Worm (Caenorhabditis elegans) whole organism, L4 larva: ENCODE measurements around the gene chil-22.

Source experiments
- ceh-28 ChIP-seq: fragments of 150-350 bp; optimal IDR thresholded peaks from 2 replicates; lab custom pipeline; 2014; ENCODE audit warnings: missing biosample characterization, missing genetic modification reagents, missing genetic modification characterization
- daf-16 ChIP-seq, 3 experiments: sonication (generic microtip); optimal IDR thresholded peaks; 2 replicates each; lab custom pipeline; 2016 to 2017; ENCODE audit warnings: missing genetic modification characterization in 3 of 3, missing genetic modification reagents in 3 of 3, mild to moderate bottlenecking in 2 of 3, missing compliant biosample characterization in 2 of 3, missing biosample characterization in 1 of 3, moderate library complexity in 1 of 3
- hlh-11 ChIP-seq: fragments of 200-800 bp; sonication (Bioruptor generic); optimal IDR thresholded peaks from 2 replicates; lab custom pipeline; 2018; ENCODE audit warnings: mild to moderate bottlenecking, missing genetic modification characterization, missing compliant biosample characterization
- lin-38 ChIP-seq: fragments of 200-800 bp; sonication (Bioruptor generic); IDR thresholded peaks from 2 replicates; pipeline ENCODE4 v1.3.6; 2022; ENCODE audit warnings: missing genetic modification reagents, missing genetic modification characterization, missing compliant biosample characterization
- lir-3 ChIP-seq: sonication (generic microtip); optimal IDR thresholded peaks from 2 replicates; lab custom pipeline; 2016; ENCODE audit warnings: mild to moderate bottlenecking, missing genetic modification characterization, missing compliant biosample characterization
- mxl-3 ChIP-seq: fragments of 200-800 bp; sonication (Bioruptor generic); optimal IDR thresholded peaks from 2 replicates; lab custom pipeline; 2018; ENCODE audit warnings: mild to moderate bottlenecking, missing genetic modification characterization, missing compliant biosample characterization
- nhr-237 ChIP-seq: sonication (generic microtip); optimal IDR thresholded peaks from 2 replicates; lab custom pipeline; 2017; ENCODE audit warnings: missing biosample characterization, missing genetic modification characterization
- nhr-76 ChIP-seq: fragments of 150-350 bp; optimal IDR thresholded peaks from 2 replicates; lab custom pipeline; 2014; ENCODE audit warnings: missing biosample characterization, missing genetic modification characterization
- php-3 ChIP-seq: fragments of 200-800 bp; sonication (Bioruptor generic); IDR thresholded peaks from 2 replicates; pipeline ENCODE4 v1.3.6; 2022; ENCODE audit warnings: missing genetic modification reagents, missing genetic modification characterization, missing compliant biosample characterization
- saeg-2 ChIP-seq: fragments of 200-800 bp; sonication (Bioruptor generic); IDR thresholded peaks from 2 replicates; pipeline ENCODE4 v1.3.6; 2022; ENCODE audit warnings: missing genetic modification reagents, missing genetic modification characterization, missing compliant biosample characterization
- snpc-4 ChIP-seq: fragments of 150-350 bp; optimal IDR thresholded peaks from 2 replicates; lab custom pipeline; 2014; ENCODE audit warnings: missing biosample characterization, missing genetic modification characterization
- zip-2 ChIP-seq: fragments of 150-350 bp; optimal IDR thresholded peaks from 2 replicates; lab custom pipeline; 2014; ENCODE audit warnings: missing biosample characterization, missing genetic modification characterization

Gene chil-22

DNA sequence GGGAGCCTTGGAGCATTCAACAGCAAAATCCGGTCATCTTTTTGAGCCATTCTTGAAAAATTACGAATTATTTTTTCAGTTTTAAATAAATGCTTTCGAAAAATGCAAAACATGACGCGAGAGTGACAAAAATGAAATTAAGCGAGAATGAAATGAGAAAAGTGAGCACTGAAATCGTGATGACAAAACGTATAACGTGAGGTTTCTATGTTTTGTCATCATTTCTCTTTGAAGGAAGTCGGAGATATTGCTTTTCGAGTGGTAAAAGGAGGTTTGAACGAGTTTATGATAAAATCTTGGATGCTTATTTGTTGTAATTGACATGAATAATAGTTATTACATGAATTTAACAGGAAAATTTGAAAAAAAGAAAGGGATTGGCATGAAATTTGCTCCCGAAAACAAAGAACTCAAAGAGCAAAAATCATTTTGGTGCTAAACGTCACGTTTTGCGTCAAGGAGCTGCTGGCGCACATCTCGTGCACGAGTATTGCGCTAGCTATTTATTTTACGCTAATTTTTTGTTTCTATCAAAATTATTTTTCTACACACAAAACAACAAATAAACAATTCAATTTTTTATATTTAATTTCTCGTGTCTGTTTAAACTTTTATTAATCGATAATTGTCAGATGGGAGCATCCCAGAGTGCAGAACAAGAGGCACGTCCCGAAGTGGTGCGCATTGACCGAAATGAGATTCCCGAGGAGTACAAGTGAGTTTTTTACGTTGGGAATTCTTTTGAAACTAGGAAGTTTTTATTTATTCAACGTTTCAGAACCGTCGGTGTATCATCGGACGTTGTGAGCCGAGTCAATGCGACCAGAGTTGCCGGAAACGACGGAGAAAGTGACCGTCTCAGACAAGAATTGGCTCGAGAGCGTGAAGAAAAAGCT, 49.4 kb downstream of the chil-22 start, which contains the start of the genes gss-1 and chch-3 (continued):
- no peak for TF ChIP-seq zip-2 (tag; lab: Kevin White, UChicago)
- TF ChIP-seq lir-3 (tag; lab: Kevin White, UChicago), result no peak
- peak in 1 of 2 experiments; percentile 18 for TF ChIP-seq daf-16 (GFP tag; optimal IDR thresholded peaks at IDR 0.05; lab: Kevin White, UChicago)
- peak; percentile 23 for TF ChIP-seq daf-16 (tag; optimal IDR thresholded peaks at IDR 0.05; lab: Kevin White, UChicago)
- TF ChIP-seq php-3 (GFP tag; lab: Robert Waterston, UW), result no peak
- no peak for TF ChIP-seq saeg-2 (GFP tag; lab: Robert Waterston, UW)
- TF ChIP-seq ceh-28, result no peak
- TF ChIP-seq mxl-3 (GFP tag; lab: Kevin White, UChicago), result no peak
- no peak for TF ChIP-seq nhr-237 (tag; lab: Kevin White, UChicago)
- TF ChIP-seq lin-38 (GFP tag; lab: Robert Waterston, UW), result no peak
- TF ChIP-seq snpc-4 (tag; lab: Kevin White, UChicago), result no peak
- no peak for TF ChIP-seq nhr-76 (tag; lab: Kevin White, UChicago)
- peak; percentile 55 for TF ChIP-seq hlh-11 (tag; lab: Kevin White, UChicago)
